Worm (Caenorhabditis elegans) whole organism, young adult: ENCODE measurements around the gene lec-8.

ENCODE experiments used
- B0019.2 ChIP-seq: fragments of 200-800 bp; sonication (Bioruptor generic); conservative IDR thresholded peaks from 2 replicates; pipeline ENCODE4 v1.3.6; 2022; ENCODE audit warnings: missing genetic modification reagents, missing genetic modification characterization, missing compliant biosample characterization
- B0261.1 ChIP-seq: sonication (generic microtip); optimal IDR thresholded peaks from 2 replicates; lab custom pipeline; 2016; ENCODE audit warnings: mild to moderate bottlenecking, missing genetic modification characterization, moderate library complexity, missing compliant biosample characterization
- F22D6.2 ChIP-seq: sonication (generic microtip); optimal IDR thresholded peaks from 2 replicates; lab custom pipeline; 2016; ENCODE audit warnings: mild to moderate bottlenecking, missing genetic modification characterization, missing compliant biosample characterization
- F23B12.7 ChIP-seq: sonication (generic microtip); optimal IDR thresholded peaks from 2 replicates; lab custom pipeline; 2017; ENCODE audit warnings: missing genetic modification characterization, mild to moderate bottlenecking, missing compliant biosample characterization, antibody characterized with exemption, moderate library complexity; ENCODE audit not compliant: insufficient read depth
- K12H6.12 ChIP-seq: fragments of 200-800 bp; sonication (Bioruptor generic); optimal IDR thresholded peaks from 2 replicates; lab custom pipeline; 2018; ENCODE audit warnings: mild to moderate bottlenecking, missing genetic modification characterization, missing compliant biosample characterization
- Y67H2A.10 ChIP-seq: fragments of 200-800 bp; sonication (Bioruptor generic); conservative IDR thresholded peaks from 2 replicates; pipeline ENCODE4 v1.3.6; 2022; ENCODE audit warnings: missing genetic modification reagents, missing genetic modification characterization, missing compliant biosample characterization
- akir-1 ChIP-seq: fragments of 200-800 bp; sonication (Bioruptor generic); optimal IDR thresholded peaks from 2 replicates; lab custom pipeline; 2018; ENCODE audit warnings: mild to moderate bottlenecking, missing genetic modification characterization, moderate library complexity, missing compliant biosample characterization
- aptf-3 ChIP-seq: fragments of 200-800 bp; sonication (Bioruptor generic); IDR thresholded peaks from 2 replicates; pipeline ENCODE4 v1.3.6; 2022; ENCODE audit warnings: missing genetic modification characterization, missing compliant biosample characterization
- attf-5 ChIP-seq: fragments of 200-800 bp; sonication (Bioruptor generic); optimal IDR thresholded peaks from 2 replicates; lab custom pipeline; 2018; ENCODE audit warnings: mild to moderate bottlenecking, missing genetic modification characterization, missing compliant biosample characterization
- bed-1 ChIP-seq: fragments of 200-800 bp; sonication (Bioruptor generic); IDR thresholded peaks from 2 replicates; pipeline ENCODE4 v1.3.6; 2022; ENCODE audit warnings: missing genetic modification reagents, missing genetic modification characterization, missing compliant biosample characterization
- cebp-1 ChIP-seq, 2 experiments: fragments of 200-800 bp in 1 of 2; sonication (Bioruptor generic) in 1 of 2; sonication (generic microtip) in 1 of 2; IDR thresholded peaks in 1 of 2; optimal IDR thresholded peaks in 1 of 2; 2 replicates each; pipeline versions ENCODE4 v1.3.6 to Lab custom; 2017 to 2022; ENCODE audit warnings: missing compliant biosample characterization in 2 of 2, missing genetic modification characterization in 2 of 2, mild to moderate bottlenecking in 1 of 2, missing genetic modification reagents in 1 of 2, moderate library complexity in 1 of 2
- ceh-27 ChIP-seq: fragments of 200-800 bp; sonication (Bioruptor generic); optimal IDR thresholded peaks from 2 replicates; lab custom pipeline; 2018; ENCODE audit warnings: mild to moderate bottlenecking, missing genetic modification characterization, moderate library complexity, missing compliant biosample characterization
- ceh-91 ChIP-seq: fragments of 200-800 bp; sonication (Bioruptor generic); IDR thresholded peaks from 2 replicates; pipeline ENCODE4 v1.3.6; 2022; ENCODE audit warnings: missing genetic modification reagents, missing genetic modification characterization, missing compliant biosample characterization
- dox-1 ChIP-seq: fragments of 200-800 bp; sonication (Bioruptor generic); IDR thresholded peaks from 2 replicates; pipeline ENCODE4 v1.3.6; 2022; ENCODE audit warnings: missing genetic modification reagents, missing genetic modification characterization, missing compliant biosample characterization
- fkh-3 ChIP-seq: sonication (generic microtip); optimal IDR thresholded peaks from 2 replicates; lab custom pipeline; 2016; ENCODE audit warnings: mild to moderate bottlenecking, missing genetic modification characterization, missing compliant biosample characterization
- him-1 ChIP-seq: sonication (generic microtip); optimal IDR thresholded peaks from 2 replicates; lab custom pipeline; 2016; ENCODE audit warnings: missing genotype, missing genetic modification reagents, missing genetic modification characterization, missing compliant biosample characterization
- hmg-1.2 ChIP-seq: fragments of 200-800 bp; sonication (Bioruptor generic); IDR thresholded peaks from 2 replicates; pipeline ENCODE4 v1.3.6; 2022; ENCODE audit warnings: missing genetic modification reagents, missing genetic modification characterization, missing compliant biosample characterization
- let-526 ChIP-seq: fragments of 200-800 bp; sonication (Bioruptor generic); IDR thresholded peaks from 2 replicates; pipeline ENCODE4 v1.3.6; 2022; ENCODE audit warnings: missing genetic modification reagents, missing genetic modification characterization, missing compliant biosample characterization
- let-607 ChIP-seq, 2 experiments: fragments of 200-800 bp in 1 of 2; sonication (Bioruptor generic) in 1 of 2; sonication (generic microtip) in 1 of 2; optimal IDR thresholded peaks; 2 replicates each; lab custom pipeline; 2016 to 2018; ENCODE audit warnings: mild to moderate bottlenecking in 2 of 2, missing compliant biosample characterization in 2 of 2, missing genetic modification characterization in 2 of 2, moderate library complexity in 2 of 2, missing genotype in 1 of 2
- lir-1 ChIP-seq: fragments of 200-800 bp; sonication (Bioruptor generic); conservative IDR thresholded peaks from 2 replicates; pipeline ENCODE4 v1.3.6; 2022; ENCODE audit warnings: missing genetic modification reagents, missing genetic modification characterization, missing compliant biosample characterization
- lsl-1 ChIP-seq: fragments of 200-800 bp; sonication (Bioruptor generic); optimal IDR thresholded peaks from 2 replicates; lab custom pipeline; 2018; ENCODE audit warnings: mild to moderate bottlenecking, missing genetic modification characterization, moderate library complexity, missing compliant biosample characterization
- mcd-1 ChIP-seq: fragments of 200-800 bp; sonication (Bioruptor generic); IDR thresholded peaks from 2 replicates; pipeline ENCODE4 v1.3.6; 2022; ENCODE audit warnings: missing genetic modification reagents, missing genetic modification characterization, missing compliant biosample characterization
- mxl-1 ChIP-seq: sonication (generic microtip); optimal IDR thresholded peaks from 2 replicates; lab custom pipeline; 2016; ENCODE audit warnings: missing genetic modification characterization, missing compliant biosample characterization
- nhr-80 ChIP-seq: sonication (generic microtip); optimal IDR thresholded peaks from 2 replicates; lab custom pipeline; 2016; ENCODE audit warnings: missing genetic modification characterization, missing compliant biosample characterization
- nhr-90 ChIP-seq: sonication (generic microtip); optimal IDR thresholded peaks from 2 replicates; lab custom pipeline; 2016; ENCODE audit warnings: missing genotype, mild to moderate bottlenecking, missing genetic modification characterization, missing compliant biosample characterization
- rec-8 ChIP-seq, 2 experiments: sonication (generic microtip); optimal IDR thresholded peaks; 2 replicates each; lab custom pipeline; 2016; ENCODE audit warnings: mild to moderate bottlenecking in 2 of 2, missing genetic modification characterization in 2 of 2, missing genetic modification reagents in 2 of 2, missing genotype in 2 of 2, missing biosample characterization in 1 of 2, missing compliant biosample characterization in 1 of 2, moderate library complexity in 1 of 2
- rpc-1 ChIP-seq, 2 experiments: fragments of 150-350 bp in 1 of 2; sonication (generic microtip) in 1 of 2; optimal IDR thresholded peaks; 2 replicates each; lab custom pipeline; 2014 to 2018; ENCODE audit warnings: missing biosample characterization in 1 of 2, missing genetic modification characterization in 1 of 2, missing genetic modification reagents in 1 of 2, missing genotype in 1 of 2
- snpc-3.4 ChIP-seq: sonication (generic microtip); optimal IDR thresholded peaks from 2 replicates; lab custom pipeline; 2017; ENCODE audit warnings: missing genetic modification characterization, mild to moderate bottlenecking, missing compliant biosample characterization, antibody characterized with exemption, moderate library complexity, missing genotype, missing genetic modification reagents
- snpc-4 ChIP-seq, 5 experiments: fragments of 150-350 bp in 1 of 5; sonication (generic microtip) in 4 of 5; optimal IDR thresholded peaks; 2 replicates each; lab custom pipeline; 2014 to 2018; ENCODE audit warnings: missing genetic modification characterization in 5 of 5, missing biosample characterization in 3 of 5, antibody characterized with exemption in 2 of 5, mild to moderate bottlenecking in 2 of 5, missing compliant biosample characterization in 2 of 5, missing genotype in 2 of 5, moderate library complexity in 2 of 5, missing genetic modification reagents in 1 of 5
- somi-1 ChIP-seq: fragments of 200-800 bp; sonication (Bioruptor generic); optimal IDR thresholded peaks from 2 replicates; lab custom pipeline; 2018; ENCODE audit warnings: mild to moderate bottlenecking, missing genetic modification characterization, missing compliant biosample characterization
- tlf-1 ChIP-seq: fragments of 200-800 bp; sonication (Bioruptor generic); optimal IDR thresholded peaks from 2 replicates; lab custom pipeline; 2018; ENCODE audit warnings: mild to moderate bottlenecking, missing genetic modification characterization, missing compliant biosample characterization
- unc-62 ChIP-seq: fragments of 150-350 bp; optimal IDR thresholded peaks from 2 replicates; lab custom pipeline; 2014; ENCODE audit warnings: missing biosample characterization, missing genetic modification reagents, missing genetic modification characterization
- xnd-1 ChIP-seq: sonication (generic microtip); optimal IDR thresholded peaks from 2 replicates; lab custom pipeline; 2016; ENCODE audit warnings: missing genotype, missing genetic modification reagents, missing genetic modification characterization, missing compliant biosample characterization
- zfh-2 ChIP-seq: fragments of 200-800 bp; sonication (Bioruptor generic); conservative IDR thresholded peaks from 2 replicates; pipeline ENCODE4 v1.3.6; 2022; ENCODE audit warnings: missing genetic modification reagents, missing genetic modification characterization, missing compliant biosample characterization
- zim-3 ChIP-seq: sonication (generic microtip); optimal IDR thresholded peaks from 2 replicates; lab custom pipeline; 2017; ENCODE audit warnings: mild to moderate bottlenecking, missing genetic modification characterization, moderate library complexity, missing compliant biosample characterization

The lec-8 gene

DNA sequence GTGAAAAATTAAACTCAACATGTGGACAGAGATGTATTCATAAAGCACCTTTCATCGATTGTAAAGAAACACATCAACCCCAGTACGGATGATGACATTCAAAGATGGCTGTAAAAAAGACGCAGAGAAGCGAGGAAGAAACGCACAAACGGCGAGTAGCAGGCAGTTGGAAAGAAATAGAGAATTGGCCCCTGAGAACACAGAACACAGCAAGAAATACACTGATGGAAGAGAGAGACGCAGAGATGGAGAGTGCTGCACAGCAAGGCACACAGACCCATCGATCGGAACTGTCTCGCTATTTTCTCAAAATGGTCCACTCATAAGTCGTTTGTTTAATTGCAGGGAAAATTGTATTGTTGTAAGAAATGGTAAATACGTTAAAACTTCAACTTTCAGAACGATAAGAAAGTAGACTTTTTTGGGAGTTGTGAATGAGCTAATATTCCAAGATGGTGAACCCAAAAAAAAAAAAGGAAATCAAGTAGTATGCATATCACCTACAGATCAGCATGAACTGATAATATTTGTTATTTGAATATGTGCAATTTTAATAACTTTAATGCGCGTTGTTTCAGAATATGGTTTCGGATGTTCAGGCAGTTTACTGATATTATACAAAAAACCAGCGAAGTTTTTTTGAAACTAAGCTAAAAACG is 27.6 kb upstream of the lec-8 start (continued):
- TF ChIP-seq tlf-1 (no peak), him-1 (tag; lab: Kevin White, UChicago) (no peak), F22D6.2 (tag; lab: Kevin White, UChicago) (no peak), B0261.1 (tag; lab: Kevin White, UChicago) (no peak), lir-1 (GFP tag; lab: Robert Waterston, UW) (no peak), fkh-3 (tag; lab: Kevin White, UChicago) (no peak)
- TF ChIP-seq, all 124 proteins: peak for 13

DNA sequence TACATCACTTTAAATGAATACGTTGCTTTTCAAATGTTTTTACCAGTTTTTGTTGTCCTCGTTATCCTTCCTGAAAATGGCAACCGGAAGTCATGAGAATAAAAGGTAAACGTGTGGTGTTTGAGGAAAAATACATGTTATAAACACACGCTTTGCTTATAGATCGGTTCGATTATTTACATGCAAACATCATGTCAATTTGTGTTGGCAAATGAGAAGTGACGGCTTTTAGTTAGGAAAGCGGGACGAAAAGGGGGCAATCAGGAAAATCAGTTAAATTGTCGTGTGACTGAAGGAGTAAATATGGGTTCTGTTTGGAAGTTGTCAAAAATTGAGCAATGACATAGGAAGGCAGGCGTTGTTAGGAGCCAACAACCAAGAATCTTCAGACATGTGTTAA is 19.2 kb upstream of the lec-8 start, which contains the start of gene rrc-1:
rrc-1 (minus strand) TSS at position 74 of the 400 bp plus-strand sequence.
- no peak for TF ChIP-seq aptf-3 (GFP tag; lab: Robert Waterston, UW)
- TF ChIP-seq snpc-3.4 (tag; lab: Kevin White, UChicago) = no peak
- TF ChIP-seq akir-1 (GFP tag; lab: Kevin White, UChicago) = no peak
- no peak for TF ChIP-seq rpc-1 (optimal IDR thresholded peaks at IDR 0.05; lab: Kevin White, UChicago)
- TF ChIP-seq rpc-1 (tag; optimal IDR thresholded peaks at IDR 0.05; lab: Kevin White, UChicago) = no peak
- TF ChIP-seq let-607 (tag; optimal IDR thresholded peaks at IDR 0.05; lab: Kevin White, UChicago) = no peak
- TF ChIP-seq lsl-1 = no peak
- TF ChIP-seq xnd-1 = no peak
- TF ChIP-seq somi-1 (GFP tag; lab: Kevin White, UChicago) = no peak
- no peak for TF ChIP-seq ceh-91
- no peak for TF ChIP-seq let-526 (GFP tag; lab: Robert Waterston, UW)

DNA sequence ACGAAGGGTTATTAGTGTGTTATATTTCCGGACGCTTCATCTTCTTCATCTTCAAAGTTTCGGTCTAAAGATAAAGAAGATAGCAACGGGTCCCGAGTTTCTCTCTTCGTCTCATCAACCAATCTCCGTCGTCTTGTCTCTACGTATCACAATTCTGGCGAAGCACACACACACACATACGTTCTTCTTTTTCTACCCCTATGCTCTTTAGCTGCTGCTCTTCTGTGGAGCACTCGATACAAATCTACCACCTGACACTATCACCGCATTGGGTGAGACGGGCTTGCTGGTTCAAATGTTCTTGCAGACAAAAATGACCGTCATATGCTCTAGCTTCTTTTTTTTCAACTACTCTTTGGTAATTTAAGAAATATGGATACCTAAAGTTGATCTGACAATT is 18.0 kb upstream of the lec-8 start:
- TF ChIP-seq rec-8 (tag; optimal IDR thresholded peaks at IDR 0.05; lab: Kevin White, UChicago) (no peak), F23B12.7 (tag; lab: Kevin White, UChicago) (no peak), bed-1 (no peak), nhr-90 (tag; lab: Kevin White, UChicago) (no peak), mxl-1 (tag; lab: Kevin White, UChicago) (no peak), Y67H2A.10 (GFP tag; lab: Robert Waterston, UW) (no peak), zfh-2 (no peak), B0019.2 (GFP tag; lab: Robert Waterston, UW) (no peak), K12H6.12 (tag; lab: Kevin White, UChicago) (no peak)

DNA sequence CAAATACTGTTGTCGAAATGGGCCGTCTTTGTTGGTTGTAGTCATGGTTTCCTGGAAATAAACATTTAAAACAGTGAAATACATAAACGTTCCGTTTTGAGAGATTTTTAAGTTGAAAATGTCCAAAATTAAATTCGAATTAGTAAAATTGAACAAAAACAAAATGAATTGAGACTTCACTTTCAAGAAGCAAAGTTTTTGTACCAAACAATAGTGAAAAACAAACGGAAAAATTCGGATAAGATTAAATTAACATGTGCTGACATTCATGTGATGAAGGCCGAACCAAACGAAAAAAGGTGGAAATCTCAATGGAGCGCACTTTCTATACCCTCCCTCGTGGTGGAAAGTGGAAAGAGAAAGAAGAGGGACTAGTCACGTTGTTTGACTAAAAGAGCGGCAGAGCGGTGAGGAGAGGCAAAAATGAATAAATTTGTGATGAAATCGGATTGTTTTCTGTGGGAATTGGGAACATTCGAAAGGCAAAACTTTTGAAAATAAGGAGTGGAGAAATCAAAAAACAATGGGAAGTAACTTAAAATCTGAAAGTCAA is 12.3 kb upstream of the lec-8 start, which contains the start of gene ipla-2:
ipla-2 (minus strand) TSS at position 51 of the 553 bp plus-strand sequence.
- TF ChIP-seq snpc-4 (GFP tag; optimal IDR thresholded peaks at IDR 0.05; lab: Kevin White, UChicago) (no peak), snpc-4 (tag; optimal IDR thresholded peaks at IDR 0.05; lab: Kevin White, UChicago) (peak in 1 of 4 experiments; percentile 21), F23B12.7 (tag; lab: Kevin White, UChicago) (peak; percentile 17), cebp-1 (GFP tag; IDR thresholded peaks at IDR 0.05; lab: Robert Waterston, UW) (peak; percentile 74), cebp-1 (tag; optimal IDR thresholded peaks at IDR 0.05; lab: Kevin White, UChicago) (peak; percentile 90), dox-1 (GFP tag; lab: Robert Waterston, UW) (0 out of 2 replicates have a peak, but pooled peaks have one; percentile 14), K12H6.12 (tag; lab: Kevin White, UChicago) (peak; percentile 48), unc-62 (GFP tag; lab: Kevin White, UChicago) (no peak), hmg-1.2 (GFP tag; lab: Robert Waterston, UW) (peak; percentile 36; the same call in 1 of the 2 replicates), aptf-3 (GFP tag; lab: Robert Waterston, UW) (no peak), attf-5 (peak; percentile 69), ceh-27 (peak; percentile 37), nhr-80 (tag; lab: Kevin White, UChicago) (peak; percentile 72), mcd-1 (GFP tag; lab: Robert Waterston, UW) (peak; percentile 88), zim-3 (tag; lab: Kevin White, UChicago) (no peak)
